Fruit fly (Drosophila melanogaster) whole organism, prepupa: ENCODE results near the gene AOX1.

ENCODE experiments used
- CG10631 ChIP-seq: fragments of 200-800 bp; sonication (Bioruptor generic); optimal IDR thresholded peaks from 2 replicates; lab custom pipeline; 2016; ENCODE audit warnings: missing biosample characterization, missing genetic modification characterization
- CG11762 ChIP-seq: fragments of 200-800 bp; sonication (Bioruptor generic); optimal IDR thresholded peaks from 3 replicates; lab custom pipeline; 2016; ENCODE audit warnings: missing biosample characterization, missing genetic modification characterization; ENCODE audit not compliant: insufficient read depth
- CG1621 ChIP-seq: fragments of 200-800 bp; sonication (Bioruptor generic); optimal IDR thresholded peaks from 3 replicates; lab custom pipeline; 2018; ENCODE audit warnings: missing biosample characterization, mild to moderate bottlenecking, missing genetic modification characterization
- CG16779 ChIP-seq: fragments of 200-800 bp; sonication (Bioruptor generic); optimal IDR thresholded peaks from 3 replicates; lab custom pipeline; 2017; ENCODE audit warnings: missing biosample characterization, mild to moderate bottlenecking, missing genetic modification characterization
- CG3032 ChIP-seq: fragments of 200-800 bp; optimal IDR thresholded peaks from 2 replicates; lab custom pipeline; 2019; ENCODE audit warnings: missing biosample characterization, mild to moderate bottlenecking, missing genetic modification characterization, moderate library complexity
- CG32006 ChIP-seq: fragments of 200-800 bp; sonication (Bioruptor generic); optimal IDR thresholded peaks from 3 replicates; lab custom pipeline; 2017; ENCODE audit warnings: missing biosample characterization, mild to moderate bottlenecking, missing genetic modification characterization
- CG3919 ChIP-seq: fragments of 200-800 bp; sonication (Bioruptor generic); optimal IDR thresholded peaks from 3 replicates; lab custom pipeline; 2016; ENCODE audit warnings: missing biosample characterization, missing genetic modification characterization
- CG4318 ChIP-seq: fragments of 200-800 bp; sonication (Bioruptor generic); optimal IDR thresholded peaks from 3 replicates; lab custom pipeline; 2017; ENCODE audit warnings: missing biosample characterization, mild to moderate bottlenecking, missing genetic modification characterization
- CG6163 ChIP-seq: fragments of 200-800 bp; sonication (Bioruptor generic); IDR thresholded peaks from 3 replicates; pipeline ENCODE4 v1.3.6; 2022; ENCODE audit warnings: missing biosample characterization, missing genetic modification characterization
- CG6276 ChIP-seq: fragments of 200-800 bp; sonication (Bioruptor generic); optimal IDR thresholded peaks from 2 replicates; lab custom pipeline; 2017; ENCODE audit warnings: missing biosample characterization, mild to moderate bottlenecking, missing genetic modification characterization
- CG6808 ChIP-seq: fragments of 200-800 bp; sonication (Bioruptor generic); optimal IDR thresholded peaks from 3 replicates; lab custom pipeline; 2017; ENCODE audit warnings: missing biosample characterization, missing genetic modification characterization, mild to moderate bottlenecking, moderate library complexity, missing genetic modification reagents
- CG6854 ChIP-seq: fragments of 200-800 bp; sonication (Bioruptor generic); optimal IDR thresholded peaks from 2 replicates; lab custom pipeline; 2017; ENCODE audit warnings: missing biosample characterization, mild to moderate bottlenecking, missing genetic modification characterization
- CG7368 ChIP-seq: fragments of 200-800 bp; sonication (Bioruptor generic); optimal IDR thresholded peaks from 3 replicates; lab custom pipeline; 2016; ENCODE audit warnings: missing biosample characterization, missing genetic modification characterization
- CG8119 ChIP-seq: fragments of 200-800 bp; sonication (Bioruptor generic); IDR thresholded peaks from 3 replicates; pipeline ENCODE4 v1.3.6; 2022; ENCODE audit warnings: missing biosample characterization, missing genetic modification characterization
- CG9139 ChIP-seq: fragments of 200-800 bp; sonication (Bioruptor generic); optimal IDR thresholded peaks from 3 replicates; lab custom pipeline; 2017; ENCODE audit warnings: missing biosample characterization, mild to moderate bottlenecking, missing genetic modification characterization
- Eip78C ChIP-seq: fragments of 200-800 bp; sonication (Bioruptor generic); peaks from one replicate; lab custom pipeline; 2016; ENCODE audit warnings: missing biosample characterization, missing genetic modification characterization
- Ets21C ChIP-seq: fragments of 200-800 bp; sonication (Bioruptor generic); optimal IDR thresholded peaks from 3 replicates; lab custom pipeline; 2016; ENCODE audit warnings: missing biosample characterization, missing genetic modification characterization
- Ets96B ChIP-seq: fragments of 200-800 bp; optimal IDR thresholded peaks from 2 replicates; lab custom pipeline; 2019; ENCODE audit warnings: missing biosample characterization, mild to moderate bottlenecking, missing genetic modification characterization, moderate library complexity
- Gug ChIP-seq: fragments of 200-800 bp; sonication (Bioruptor generic); IDR thresholded peaks from 2 replicates; pipeline ENCODE4 v1.3.6; 2022; ENCODE audit warnings: missing biosample characterization, missing genetic modification characterization
- Hr38 ChIP-seq: sonication (Bioruptor generic); optimal IDR thresholded peaks from 2 replicates; lab custom pipeline; 2016; ENCODE audit warnings: missing biosample characterization, missing genetic modification characterization
- Hr39 ChIP-seq: fragments of 200-800 bp; sonication (Bioruptor generic); optimal IDR thresholded peaks from 2 replicates; lab custom pipeline; 2016; ENCODE audit warnings: missing biosample characterization, missing genetic modification characterization
- Hr4 ChIP-seq: fragments of 200-800 bp; sonication (Bioruptor generic); optimal IDR thresholded peaks from 3 replicates; lab custom pipeline; 2016; ENCODE audit warnings: missing biosample characterization, missing genetic modification characterization
- Lpt ChIP-seq: fragments of 200-800 bp; sonication (Bioruptor generic); optimal IDR thresholded peaks from 3 replicates; lab custom pipeline; 2016; ENCODE audit warnings: missing biosample characterization, missing genetic modification characterization
- OdsH ChIP-seq: fragments of 200-800 bp; sonication (Bioruptor generic); optimal IDR thresholded peaks from 3 replicates; lab custom pipeline; 2016; ENCODE audit warnings: missing biosample characterization, missing genetic modification characterization
- Sox102F ChIP-seq: fragments of 200-800 bp; sonication (Bioruptor generic); optimal IDR thresholded peaks from 2 replicates; lab custom pipeline; 2016; ENCODE audit warnings: missing biosample characterization, mild to moderate bottlenecking, missing genetic modification characterization
- Sox14 ChIP-seq: fragments of 200-800 bp; sonication (Bioruptor generic); optimal IDR thresholded peaks from 3 replicates; lab custom pipeline; 2016; ENCODE audit warnings: missing biosample characterization, missing genetic modification characterization
- Sox15 ChIP-seq: fragments of 200-800 bp; sonication (Bioruptor generic); optimal IDR thresholded peaks from 3 replicates; lab custom pipeline; 2016; ENCODE audit warnings: missing biosample characterization, missing genetic modification characterization
- achi ChIP-seq: fragments of 200-800 bp; sonication (Bioruptor generic); optimal IDR thresholded peaks from 3 replicates; lab custom pipeline; 2016; ENCODE audit warnings: missing biosample characterization, missing genetic modification characterization
- acj6 ChIP-seq: fragments of 200-800 bp; sonication (Bioruptor generic); optimal IDR thresholded peaks from 3 replicates; lab custom pipeline; 2016; ENCODE audit warnings: missing biosample characterization, missing genetic modification characterization
- dsx ChIP-seq: fragments of 200-800 bp; optimal IDR thresholded peaks from 3 replicates; lab custom pipeline; 2019; ENCODE audit warnings: missing biosample characterization, mild to moderate bottlenecking, missing genetic modification characterization, moderate library complexity; ENCODE audit not compliant: poor library complexity, severe bottlenecking
- eg ChIP-seq: fragments of 200-800 bp; sonication (Bioruptor generic); IDR thresholded peaks from 3 replicates; pipeline ENCODE4 v1.3.6; 2022; ENCODE audit warnings: missing biosample characterization, missing genetic modification characterization
- esn ChIP-seq: fragments of 200-800 bp; sonication (Bioruptor generic); optimal IDR thresholded peaks from 2 replicates; lab custom pipeline; 2016; ENCODE audit warnings: missing biosample characterization, mild to moderate bottlenecking, missing genetic modification characterization, moderate library complexity
- fd59A ChIP-seq: fragments of 200-800 bp; sonication (Bioruptor generic); optimal IDR thresholded peaks from 2 replicates; lab custom pipeline; 2017; ENCODE audit warnings: missing biosample characterization, mild to moderate bottlenecking, missing genetic modification characterization, missing genetic modification reagents
- fd85E ChIP-seq: fragments of 200-800 bp; sonication (Bioruptor generic); optimal IDR thresholded peaks from 3 replicates; lab custom pipeline; 2016; ENCODE audit warnings: missing biosample characterization, missing genetic modification characterization
- fkh ChIP-seq: fragments of 200-800 bp; sonication (Bioruptor generic); optimal IDR thresholded peaks from 3 replicates; lab custom pipeline; 2017; ENCODE audit warnings: missing biosample characterization, mild to moderate bottlenecking, missing genetic modification characterization, moderate library complexity
- net ChIP-seq: fragments of 200-800 bp; sonication (Bioruptor generic); optimal IDR thresholded peaks from 3 replicates; lab custom pipeline; 2016; ENCODE audit warnings: missing biosample characterization, missing genetic modification characterization
- pdm3 ChIP-seq: fragments of 200-800 bp; sonication (Bioruptor generic); optimal IDR thresholded peaks from 3 replicates; lab custom pipeline; 2016; ENCODE audit warnings: missing biosample characterization, missing genetic modification characterization
- spab ChIP-seq: fragments of 200-800 bp; sonication (Bioruptor generic); optimal IDR thresholded peaks from 2 replicates; lab custom pipeline; 2017; ENCODE audit warnings: missing biosample characterization, mild to moderate bottlenecking, missing genetic modification characterization, missing genetic modification reagents
- ss ChIP-seq, 2 experiments: fragments of 200-800 bp; sonication (Bioruptor generic); optimal IDR thresholded peaks; 2 replicates in 1 of 2; 3 replicates in 1 of 2; lab custom pipeline; 2017 to 2018; ENCODE audit warnings: mild to moderate bottlenecking in 2 of 2, missing biosample characterization in 2 of 2, missing genetic modification characterization in 2 of 2, moderate library complexity in 1 of 2
- topi ChIP-seq: fragments of 200-800 bp; sonication (Bioruptor generic); optimal IDR thresholded peaks from 3 replicates; lab custom pipeline; 2016; ENCODE audit warnings: missing biosample characterization, missing genetic modification characterization
- vri ChIP-seq: fragments of 200-800 bp; sonication (Bioruptor generic); optimal IDR thresholded peaks from 3 replicates; lab custom pipeline; 2016; ENCODE audit warnings: missing biosample characterization, mild to moderate bottlenecking, missing genetic modification characterization

Gene AOX1

dm6 chr3R:15547827-15548517 is 10.9 kb upstream of the AOX1 start, which contains the start of gene AOX3 (continued):
- TF ChIP-seq fkh (GFP tag; lab: Kevin White, UChicago) (peak; percentile 30), pdm3 (peak; percentile 51), Hr38 (GFP tag; lab: Kevin White, UChicago) (no peak), spab (GFP tag; lab: Kevin White, UChicago) (no peak), acj6 (GFP tag; lab: Kevin White, UChicago) (peak; percentile 38), net (GFP tag; lab: Kevin White, UChicago) (peak; percentile 58), topi (GFP tag; lab: Kevin White, UChicago) (no peak), eg (GFP tag; lab: Robert Waterston, UW) (peak; percentile 75), Sox102F (GFP tag; lab: Kevin White, UChicago) (peak; percentile 15), CG9139 (GFP tag; lab: Kevin White, UChicago) (no peak), CG6276 (GFP tag; lab: Kevin White, UChicago) (peak; percentile 62), esn (GFP tag; lab: Kevin White, UChicago) (peak; percentile 25), Hr4 (GFP tag; lab: Kevin White, UChicago) (peak; percentile 83), CG16779 (tag; lab: Kevin White, UChicago) (no peak), Hr39 (GFP tag; lab: Kevin White, UChicago) (no peak), Sox14 (GFP tag; lab: Kevin White, UChicago) (no peak), fd85E (GFP tag; lab: Kevin White, UChicago) (no peak), achi (GFP tag; lab: Kevin White, UChicago) (peak; percentile 44), CG6808 (no peak), vri (peak; percentile 77)

- TF ChIP-seq dsx (GFP tag; lab: Kevin White, UChicago) = no peak
- no peak for TF ChIP-seq Eip78C
- TF ChIP-seq CG1621 (tag; lab: Kevin White, UChicago) = no peak
- TF ChIP-seq CG16779 (tag; lab: Kevin White, UChicago) = no peak
- TF ChIP-seq Sox14 (GFP tag; lab: Kevin White, UChicago) = no peak
- TF ChIP-seq Ets96B = no peak
- no peak for TF ChIP-seq fkh (GFP tag; lab: Kevin White, UChicago)
- no peak for TF ChIP-seq Hr4 (GFP tag; lab: Kevin White, UChicago)
- no peak for TF ChIP-seq CG6854 (GFP tag; lab: Kevin White, UChicago)
- no peak for TF ChIP-seq CG3919 (GFP tag; lab: Kevin White, UChicago)
- no peak for TF ChIP-seq fd59A (GFP tag; lab: Kevin White, UChicago)
- TF ChIP-seq eg (GFP tag; lab: Robert Waterston, UW) = no peak
- TF ChIP-seq Lpt (GFP tag; lab: Kevin White, UChicago) = no peak
- TF ChIP-seq Gug = no peak
- no peak for TF ChIP-seq CG7368
- no peak for TF ChIP-seq CG3032 (tag; lab: Kevin White, UChicago)
- no peak for TF ChIP-seq CG4318 (GFP tag; lab: Kevin White, UChicago)
- TF ChIP-seq CG11762 (GFP tag; lab: Kevin White, UChicago) = no peak
- TF ChIP-seq, all 60 proteins: peak for 0
Measured at dm6 chr3R:15547226-15547625, 10.1 kb upstream of the AOX1 start.

dm6 chr3R:15542314-15542713 is 5.2 kb upstream of the AOX1 start, which contains the start of gene AOX2:
AOX2 (minus strand) TSS chr3R:15542414.
- TF ChIP-seq Sox15 (GFP tag; lab: Kevin White, UChicago) = no peak
- peak; percentile 30 for TF ChIP-seq Eip78C

dm6 chr3R:15540932-15541331 is 3.8 kb upstream of the AOX1 start:
- no peak for TF ChIP-seq CG10631 (GFP tag; lab: Kevin White, UChicago)
- peak; percentile 38 for TF ChIP-seq Sox14 (GFP tag; lab: Kevin White, UChicago)
- no peak for TF ChIP-seq CG7368
- peak; percentile 89 for TF ChIP-seq Eip78C
- no peak for TF ChIP-seq fd85E (GFP tag; lab: Kevin White, UChicago)
- peak; percentile 51; the same call in 2 of the 3 replicates for TF ChIP-seq CG6163
- TF ChIP-seq CG11762 (GFP tag; lab: Kevin White, UChicago) = no peak
- TF ChIP-seq dsx (GFP tag; lab: Kevin White, UChicago) = no peak
- peak; percentile 27 for TF ChIP-seq Lpt (GFP tag; lab: Kevin White, UChicago)
- peak; percentile 48 for TF ChIP-seq OdsH (GFP tag; lab: Kevin White, UChicago)
- no peak for TF ChIP-seq Ets21C (GFP tag; lab: Kevin White, UChicago)
- TF ChIP-seq vri = no peak
- no peak for TF ChIP-seq fkh (GFP tag; lab: Kevin White, UChicago)
- TF ChIP-seq ss (GFP tag; optimal IDR thresholded peaks at IDR 0.05; lab: Kevin White, UChicago) = no peak
- TF ChIP-seq CG3032 (tag; lab: Kevin White, UChicago) = no peak
- TF ChIP-seq CG9139 (GFP tag; lab: Kevin White, UChicago) = no peak
- TF ChIP-seq CG8119 (GFP tag; lab: Robert Waterston, UW) = peak; percentile 76
- TF ChIP-seq pdm3 = peak; percentile 55
- no peak for TF ChIP-seq CG3919 (GFP tag; lab: Kevin White, UChicago)
- no peak for TF ChIP-seq acj6 (GFP tag; lab: Kevin White, UChicago)
- TF ChIP-seq spab (GFP tag; lab: Kevin White, UChicago) = no peak
- TF ChIP-seq topi (GFP tag; lab: Kevin White, UChicago) = peak; percentile 29
- TF ChIP-seq CG32006 (GFP tag; lab: Kevin White, UChicago) = peak; percentile 76
